Worm (Caenorhabditis elegans) whole organism, L4 larva: ENCODE data around the gene nhr-39.

Experiments
- F26F4.8 ChIP-seq: fragments of 200-800 bp; sonication (Bioruptor generic); conservative IDR thresholded peaks from 2 replicates; pipeline ENCODE4 v1.3.6; 2022; ENCODE audit warnings: missing genetic modification characterization, missing compliant biosample characterization
- dmd-8 ChIP-seq: fragments of 200-800 bp; sonication (Bioruptor generic); IDR thresholded peaks from 2 replicates; pipeline ENCODE4 v1.3.6; 2022; ENCODE audit warnings: missing genetic modification characterization, missing compliant biosample characterization
- dpl-1 ChIP-seq: fragments of 150-350 bp; optimal IDR thresholded peaks from 2 replicates; lab custom pipeline; 2014; ENCODE audit warnings: missing biosample characterization, missing genetic modification reagents, missing genetic modification characterization
- fkh-10 ChIP-seq: fragments of 150-350 bp; optimal IDR thresholded peaks from 2 replicates; lab custom pipeline; 2014; ENCODE audit warnings: missing biosample characterization, missing genetic modification reagents, missing genetic modification characterization
- lir-3 ChIP-seq: sonication (generic microtip); optimal IDR thresholded peaks from 2 replicates; lab custom pipeline; 2016; ENCODE audit warnings: mild to moderate bottlenecking, missing genetic modification characterization, missing compliant biosample characterization
- nhr-10 ChIP-seq: fragments of 150-350 bp; optimal IDR thresholded peaks from 2 replicates; lab custom pipeline; 2014; ENCODE audit warnings: missing biosample characterization, missing genetic modification characterization
- nhr-237 ChIP-seq: sonication (generic microtip); optimal IDR thresholded peaks from 2 replicates; lab custom pipeline; 2017; ENCODE audit warnings: missing biosample characterization, missing genetic modification characterization
- nhr-76 ChIP-seq: fragments of 150-350 bp; optimal IDR thresholded peaks from 2 replicates; lab custom pipeline; 2014; ENCODE audit warnings: missing biosample characterization, missing genetic modification characterization
- nhr-77 ChIP-seq: fragments of 150-350 bp; optimal IDR thresholded peaks from 2 replicates; lab custom pipeline; 2014; ENCODE audit warnings: missing biosample characterization, missing genetic modification characterization

- TF ChIP-seq nhr-237 (tag; lab: Kevin White, UChicago) (no peak), dpl-1 (GFP tag; lab: Kevin White, UChicago) (no peak), fkh-10 (GFP tag; lab: Kevin White, UChicago) (no peak), nhr-76 (no peak), dmd-8 (GFP tag; lab: Robert Waterston, UW) (no peak), nhr-10 (tag; lab: Kevin White, UChicago) (no peak), F26F4.8 (GFP tag; lab: Robert Waterston, UW) (no peak), nhr-77 (tag; lab: Kevin White, UChicago) (no peak), lir-3 (no peak)
Measured at ce11 chrV:9322886-9323285, 19.8 kb downstream of the nhr-39 start, which contains the start of gene tag-153.
